Worm (Caenorhabditis elegans): ENCODE measurements around the gene EGAP4.1.

DNA sequence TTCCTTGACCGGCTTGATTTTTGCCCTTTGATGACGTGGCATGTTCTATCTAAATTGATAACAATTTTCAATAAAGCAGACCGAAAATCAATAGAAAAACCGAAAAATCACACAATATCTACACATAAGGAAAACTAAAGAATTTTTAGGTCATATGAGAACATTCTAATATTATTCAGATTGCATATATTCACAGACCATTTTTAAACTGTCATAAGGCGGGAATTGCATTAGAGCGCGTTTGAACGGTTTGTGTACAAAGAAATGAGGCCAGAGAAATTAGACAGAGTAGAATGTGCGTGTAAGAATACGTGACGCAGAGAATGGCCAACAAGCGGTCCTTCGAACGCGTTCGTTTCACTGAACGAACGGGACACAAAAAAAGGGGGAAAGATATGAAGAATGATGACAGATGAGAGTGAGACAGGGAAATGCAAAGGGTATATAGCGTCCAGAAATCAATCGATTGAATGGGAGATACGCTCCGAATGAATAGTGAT, 9.8 kb upstream of the EGAP4.1 start, which contains the start of gene M02D8.3:
- no peak for TF ChIP-seq flt-1 (GFP tag; IDR thresholded peaks at IDR 0.05)
- TF ChIP-seq cog-1 (tag; optimal IDR thresholded peaks at IDR 0.05) = peak; percentile 14
- TF ChIP-seq ztf-29 (GFP tag; IDR thresholded peaks at IDR 0.05) = no peak
- no peak for TF ChIP-seq T22C8.4 (GFP tag; IDR thresholded peaks at IDR 0.05)
- no peak for TF ChIP-seq med-1 (GFP tag; optimal IDR thresholded peaks at IDR 0.05; ENCODE audit: insufficient read depth)
- TF ChIP-seq klf-2 (GFP tag; conservative IDR thresholded peaks at IDR 0.05) = no peak
- TF ChIP-seq ref-1 (GFP tag; conservative IDR thresholded peaks at IDR 0.05) = no peak
- TF ChIP-seq ztf-23 (GFP tag; IDR thresholded peaks at IDR 0.05) = no peak
